Fruit fly (Drosophila melanogaster): ENCODE results near the gene CG10428.

CG10428 gene

DNA sequence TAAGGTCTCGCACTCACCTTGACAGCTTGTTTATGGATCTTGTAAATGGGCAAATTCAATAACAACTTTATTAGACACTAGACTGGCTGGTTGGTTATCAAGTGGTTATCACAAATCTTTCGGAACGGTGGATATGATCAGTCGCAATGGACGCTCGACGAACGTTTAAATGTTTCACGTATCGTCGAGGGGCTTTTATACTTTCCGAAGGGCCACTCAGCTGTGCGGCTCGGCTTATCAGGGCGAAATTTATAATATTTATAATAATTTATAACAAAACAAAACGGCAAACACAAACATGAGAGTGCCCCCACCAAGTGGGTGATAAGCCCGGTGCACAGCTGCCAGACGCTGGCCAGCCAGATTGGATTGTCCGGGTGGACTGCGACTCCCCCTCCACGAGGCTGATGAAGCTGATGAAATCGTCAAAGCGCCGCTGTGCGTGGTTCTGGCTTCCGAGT lies 5.6 kb downstream of the CG10428 start, which contains the start of gene CG10621 (continued):
- TF ChIP-seq CG14860 (GFP tag; IDR thresholded peaks at IDR 0.05; ENCODE audit: partially characterized antibody), result no peak
- TF ChIP-seq HLH4C (GFP tag; IDR thresholded peaks at IDR 0.05; ENCODE audit: partially characterized antibody), result no peak
- no peak for TF ChIP-seq repo (GFP tag; optimal IDR thresholded peaks at IDR 0.05)
- no peak for TF ChIP-seq otp (GFP tag; IDR thresholded peaks at IDR 0.05)
- no peak for TF ChIP-seq slp2 (GFP tag; optimal IDR thresholded peaks at IDR 0.05)
- no peak for TF ChIP-seq CG31365 (tag; optimal IDR thresholded peaks at IDR 0.05)
- no peak for TF ChIP-seq CG18011 (GFP tag; optimal IDR thresholded peaks at IDR 0.05)
- TF ChIP-seq bsh (GFP tag; optimal IDR thresholded peaks at IDR 0.05), result no peak
- no peak for TF ChIP-seq CG30431 (GFP tag; optimal IDR thresholded peaks at IDR 0.05)
- no peak for TF ChIP-seq Hand (GFP tag; optimal IDR thresholded peaks at IDR 0.05)
- no peak for TF ChIP-seq CG13123 (GFP tag; optimal IDR thresholded peaks at IDR 0.05)
- no peak for TF ChIP-seq dimm (GFP tag; IDR thresholded peaks at IDR 0.05)
- TF ChIP-seq nmo (GFP tag; optimal IDR thresholded peaks at IDR 0.05), result no peak
- no peak for TF ChIP-seq CG15269 (tag; optimal IDR thresholded peaks at IDR 0.05)
- TF ChIP-seq gsb-n (tag; optimal IDR thresholded peaks at IDR 0.05), result no peak
- peak; percentile 27; the same call in 1 of the 2 replicates for TF ChIP-seq GATAe (GFP tag; conservative IDR thresholded peaks at IDR 0.05)
- no peak for TF ChIP-seq gcm (GFP tag; optimal IDR thresholded peaks at IDR 0.05)
- TF ChIP-seq CG4360 (GFP tag; IDR thresholded peaks at IDR 0.05), result no peak
- peak; percentile 21; the same call in 1 of the 2 replicates for TF ChIP-seq amos (GFP tag; IDR thresholded peaks at IDR 0.05; ENCODE audit: partially characterized antibody)
- no peak for TF ChIP-seq TFAM (GFP tag; optimal IDR thresholded peaks at IDR 0.05)
- TF ChIP-seq crc (GFP tag; optimal IDR thresholded peaks at IDR 0.05), result no peak
- peak; percentile 29; the same call in 1 of the 2 replicates for TF ChIP-seq CG13287 (GFP tag; IDR thresholded peaks at IDR 0.05; ENCODE audit: partially characterized antibody)
- no peak for TF ChIP-seq Lpt (GFP tag; optimal IDR thresholded peaks at IDR 0.05)
- peak; percentile 73 for TF ChIP-seq CG10543 (GFP tag; optimal IDR thresholded peaks at IDR 0.05)
- no peak for TF ChIP-seq vfl (GFP tag; optimal IDR thresholded peaks at IDR 0.05)
- TF ChIP-seq CG43689 (GFP tag; IDR thresholded peaks at IDR 0.05), result no peak
- TF ChIP-seq Ravus (GFP tag; IDR thresholded peaks at IDR 0.05), result no peak
- TF ChIP-seq Ssrp (tag; optimal IDR thresholded peaks at IDR 0.05), result no peak
- TF ChIP-seq Gug (GFP tag; IDR thresholded peaks at IDR 0.05), result no peak
- no peak for TF ChIP-seq CG14050 (GFP tag; IDR thresholded peaks at IDR 0.05)
- no peak for TF ChIP-seq Rx (GFP tag; IDR thresholded peaks at IDR 0.05)
- no peak for TF ChIP-seq CG4328 (GFP tag; optimal IDR thresholded peaks at IDR 0.05)
- TF ChIP-seq CG16863 (GFP tag; optimal IDR thresholded peaks at IDR 0.05), result no peak
- no peak for TF ChIP-seq Mes4 (GFP tag; optimal IDR thresholded peaks at IDR 0.05)
- TF ChIP-seq YL-1 (GFP tag; optimal IDR thresholded peaks at IDR 0.05), result no peak
- no peak for TF ChIP-seq sob (GFP tag; IDR thresholded peaks at IDR 0.05)
- no peak for TF ChIP-seq CG6175 (GFP tag; IDR thresholded peaks at IDR 0.05)
- no peak for TF ChIP-seq CG31388 (GFP tag; optimal IDR thresholded peaks at IDR 0.05)
- TF ChIP-seq CG15514 (GFP tag; optimal IDR thresholded peaks at IDR 0.05), result no peak
- no peak for TF ChIP-seq shn (GFP tag; optimal IDR thresholded peaks at IDR 0.05)
- TF ChIP-seq CG1529 (GFP tag; optimal IDR thresholded peaks at IDR 0.05), result no peak
- no peak for TF ChIP-seq Mad (GFP tag; optimal IDR thresholded peaks at IDR 0.05)
- TF ChIP-seq CG10431 (GFP tag; optimal IDR thresholded peaks at IDR 0.05), result no peak
- no peak for TF ChIP-seq lmd (GFP tag; IDR thresholded peaks at IDR 0.05)
- peak; percentile 3 for TF ChIP-seq CrebB (tag; optimal IDR thresholded peaks at IDR 0.05)
- TF ChIP-seq CG12299 (tag; optimal IDR thresholded peaks at IDR 0.05), result no peak
- TF ChIP-seq gsb (GFP tag; IDR thresholded peaks at IDR 0.05), result no peak
- peak; percentile 49 for TF ChIP-seq corto (GFP tag; optimal IDR thresholded peaks at IDR 0.05)
- TF ChIP-seq CG11093 (GFP tag; IDR thresholded peaks at IDR 0.05), result no peak
- TF ChIP-seq CG11398 (GFP tag; optimal IDR thresholded peaks at IDR 0.05), result no peak
- no peak for TF ChIP-seq CG2129 (GFP tag; IDR thresholded peaks at IDR 0.05; ENCODE audit: partially characterized antibody)
- TF ChIP-seq CG9215 (GFP tag; IDR thresholded peaks at IDR 0.05), result no peak
